Worm (Caenorhabditis elegans) whole organism, L4 larva: ENCODE results near the gene asp-18.

Source experiments
- D1046.2 ChIP-seq: fragments of 200-800 bp; sonication (Bioruptor generic); IDR thresholded peaks from 2 replicates; pipeline ENCODE4 v1.3.6; 2022; ENCODE audit warnings: missing genetic modification characterization, missing compliant biosample characterization
- F10B5.3 ChIP-seq: sonication (generic microtip); optimal IDR thresholded peaks from 2 replicates; lab custom pipeline; 2016; ENCODE audit warnings: mild to moderate bottlenecking, missing genetic modification characterization, missing compliant biosample characterization
- F49E8.2 ChIP-seq: sonication (generic microtip); optimal IDR thresholded peaks from 2 replicates; lab custom pipeline; 2016; ENCODE audit warnings: missing compliant biosample characterization, mild to moderate bottlenecking, missing genetic modification characterization, borderline replicate concordance
- Y105C5A.15 ChIP-seq: fragments of 200-800 bp; sonication (Bioruptor generic); IDR thresholded peaks from 2 replicates; pipeline ENCODE4 v1.3.6; 2022; ENCODE audit warnings: missing genetic modification characterization, missing compliant biosample characterization
- Y48G9A.11 ChIP-seq: fragments of 200-800 bp; sonication (Bioruptor generic); IDR thresholded peaks from 2 replicates; pipeline ENCODE4 v1.3.6; 2022; ENCODE audit warnings: missing genetic modification reagents, missing genetic modification characterization, missing compliant biosample characterization
- ZK546.5 ChIP-seq, 2 experiments: sonication (generic microtip); optimal IDR thresholded peaks; 2 replicates each; lab custom pipeline; 2017; ENCODE audit warnings: missing biosample characterization in 2 of 2, missing genetic modification characterization in 2 of 2
- aha-1 ChIP-seq: fragments of 150-350 bp; peaks from one replicate; lab custom pipeline; 2014; ENCODE audit warnings: missing biosample characterization, missing genetic modification characterization
- aly-2 ChIP-seq: sonication (generic microtip); optimal IDR thresholded peaks from 2 replicates; lab custom pipeline; 2018; ENCODE audit warnings: missing biosample characterization, missing genetic modification characterization
- ceh-32 ChIP-seq: sonication (generic microtip); optimal IDR thresholded peaks from 2 replicates; lab custom pipeline; 2016; ENCODE audit warnings: mild to moderate bottlenecking, missing genetic modification characterization, missing compliant biosample characterization; ENCODE audit not compliant: poor library complexity
- ceh-44 ChIP-seq: fragments of 200-800 bp; sonication (Bioruptor generic); IDR thresholded peaks from 2 replicates; pipeline ENCODE4 v1.3.6; 2022; ENCODE audit warnings: missing genetic modification reagents, missing genetic modification characterization, missing compliant biosample characterization
- ctbp-1 ChIP-seq: fragments of 200-800 bp; sonication (Bioruptor generic); IDR thresholded peaks from 2 replicates; pipeline ENCODE4 v1.3.6; 2022; ENCODE audit warnings: missing genetic modification reagents, missing genetic modification characterization, missing compliant biosample characterization
- dmd-9 ChIP-seq: fragments of 200-800 bp; sonication (Bioruptor generic); IDR thresholded peaks from 2 replicates; pipeline ENCODE4 v1.3.6; 2022; ENCODE audit warnings: missing genetic modification reagents, missing genetic modification characterization, missing compliant biosample characterization
- duxl-1 ChIP-seq: sonication (generic microtip); optimal IDR thresholded peaks from 2 replicates; lab custom pipeline; 2016; ENCODE audit warnings: mild to moderate bottlenecking, missing genetic modification characterization, moderate library complexity, missing compliant biosample characterization; ENCODE audit not compliant: poor library complexity
- dve-1 ChIP-seq: sonication (generic microtip); optimal IDR thresholded peaks from 2 replicates; lab custom pipeline; 2017; ENCODE audit warnings: antibody characterized with exemption, mild to moderate bottlenecking, missing genetic modification characterization, missing compliant biosample characterization; ENCODE audit not compliant: insufficient read depth
- egl-43 ChIP-seq: fragments of 200-800 bp; sonication (Bioruptor generic); IDR thresholded peaks from 2 replicates; pipeline ENCODE4 v1.3.6; 2022; ENCODE audit warnings: missing genetic modification reagents, missing genetic modification characterization, missing compliant biosample characterization
- hlh-11 ChIP-seq: fragments of 200-800 bp; sonication (Bioruptor generic); optimal IDR thresholded peaks from 2 replicates; lab custom pipeline; 2018; ENCODE audit warnings: mild to moderate bottlenecking, missing genetic modification characterization, missing compliant biosample characterization
- hmg-1.1 ChIP-seq: fragments of 200-800 bp; sonication (Bioruptor generic); IDR thresholded peaks from 2 replicates; pipeline ENCODE4 v1.3.6; 2022; ENCODE audit warnings: missing genetic modification reagents, missing genetic modification characterization, missing compliant biosample characterization
- lim-7 ChIP-seq: fragments of 200-800 bp; sonication (Bioruptor generic); IDR thresholded peaks from 2 replicates; pipeline ENCODE4 v1.3.6; 2022; ENCODE audit warnings: missing genetic modification characterization, missing compliant biosample characterization
- lsy-2 ChIP-seq, 2 experiments: fragments of 150-350 bp in 1 of 2; sonication (generic microtip) in 1 of 2; optimal IDR thresholded peaks; 2 replicates each; lab custom pipeline; 2014 to 2017; ENCODE audit warnings: missing biosample characterization in 2 of 2, missing genetic modification characterization in 2 of 2
- madf-5 ChIP-seq, 2 experiments: fragments of 200-800 bp; sonication (Bioruptor generic); IDR thresholded peaks; 2 replicates each; pipeline ENCODE4 v1.3.6; 2022; ENCODE audit warnings: missing compliant biosample characterization in 2 of 2, missing genetic modification characterization in 2 of 2
- madf-9 ChIP-seq: fragments of 200-800 bp; sonication (Bioruptor generic); conservative IDR thresholded peaks from 2 replicates; pipeline ENCODE4 v1.3.6; 2022; ENCODE audit warnings: missing genetic modification reagents, missing genetic modification characterization, missing compliant biosample characterization
- mdl-1 ChIP-seq, 2 experiments: fragments of 150-350 bp in 1 of 2; sonication (generic microtip) in 1 of 2; optimal IDR thresholded peaks; 2 replicates each; lab custom pipeline; 2014 to 2017; ENCODE audit warnings: missing biosample characterization in 2 of 2, missing genetic modification characterization in 2 of 2
- mdt-29 ChIP-seq: fragments of 200-800 bp; sonication (Bioruptor generic); IDR thresholded peaks from 2 replicates; pipeline ENCODE4 v1.3.6; 2022; ENCODE audit warnings: missing genetic modification reagents, missing genetic modification characterization, missing compliant biosample characterization
- mep-1 ChIP-seq: fragments of 150-350 bp; sonication (generic microtip); optimal IDR thresholded peaks from 3 replicates; lab custom pipeline; 2014; ENCODE audit warnings: missing biosample characterization, missing genetic modification characterization
- nhr-237 ChIP-seq: sonication (generic microtip); optimal IDR thresholded peaks from 2 replicates; lab custom pipeline; 2017; ENCODE audit warnings: missing biosample characterization, missing genetic modification characterization
- nhr-42 ChIP-seq: fragments of 200-800 bp; sonication (Bioruptor generic); IDR thresholded peaks from 2 replicates; pipeline ENCODE4 v1.3.6; 2022; ENCODE audit warnings: missing genetic modification characterization, missing compliant biosample characterization
- sdz-12 ChIP-seq: fragments of 200-800 bp; sonication (Bioruptor generic); optimal IDR thresholded peaks from 2 replicates; lab custom pipeline; 2018; ENCODE audit warnings: mild to moderate bottlenecking, missing genetic modification characterization, missing compliant biosample characterization
- set-16 ChIP-seq: fragments of 200-800 bp; sonication (Bioruptor generic); IDR thresholded peaks from 2 replicates; pipeline ENCODE4 v1.3.6; 2022; ENCODE audit warnings: missing genetic modification reagents, missing genetic modification characterization, missing compliant biosample characterization
- spr-3 ChIP-seq: fragments of 200-800 bp; sonication (Bioruptor generic); optimal IDR thresholded peaks from 2 replicates; lab custom pipeline; 2018; ENCODE audit warnings: mild to moderate bottlenecking, missing genetic modification characterization, missing compliant biosample characterization
- unc-39 ChIP-seq: sonication (generic microtip); optimal IDR thresholded peaks from 2 replicates; lab custom pipeline; 2017; ENCODE audit warnings: missing biosample characterization, missing genetic modification characterization
- unc-62 ChIP-seq, 3 experiments: fragments of 150-350 bp in 1 of 3; sonication (generic microtip); optimal IDR thresholded peaks in 2 of 3; peaks in 1 of 3; 1 replicate in 1 of 3; 2 replicates in 2 of 3; lab custom pipeline; 2014 to 2017; ENCODE audit warnings: missing biosample characterization in 3 of 3, missing genetic modification characterization in 3 of 3, missing genetic modification reagents in 3 of 3, missing genotype in 1 of 3
- ztf-7 ChIP-seq: fragments of 150-350 bp; optimal IDR thresholded peaks from 2 replicates; lab custom pipeline; 2014; ENCODE audit warnings: missing biosample characterization, missing genetic modification characterization

The asp-18 gene

ce11 chrV:18734381-18734780 is 2.9 kb upstream of the asp-18 start, which contains the start of gene scl-20:
Gene scl-20 (minus strand): TSS chrV:18734481.
- TF ChIP-seq Y105C5A.15 (no peak), F10B5.3 (tag; lab: Kevin White, UChicago) (no peak), spr-3 (GFP tag; lab: Kevin White, UChicago) (no peak), lim-7 (GFP tag; lab: Robert Waterston, UW) (no peak), mep-1 (tag; lab: Kevin White, UChicago) (no peak)
- TF ChIP-seq, all 104 proteins: peak for 0

- TF ChIP-seq egl-43 (GFP tag; lab: Robert Waterston, UW) (no peak), Y48G9A.11 (GFP tag; lab: Robert Waterston, UW) (no peak), ceh-44 (GFP tag; lab: Robert Waterston, UW) (no peak), hlh-11 (tag; lab: Kevin White, UChicago) (no peak), mdt-29 (GFP tag; lab: Robert Waterston, UW) (no peak), ceh-32 (tag; lab: Kevin White, UChicago) (no peak), F49E8.2 (tag; lab: Kevin White, UChicago) (no peak)
- TF ChIP-seq, all 104 proteins: peak for 0
Observed at ce11 chrV:18733942-18734341, 2.5 kb upstream of the asp-18 start.

- TF ChIP-seq set-16 (GFP tag; lab: Robert Waterston, UW) = peak; percentile 62
- no peak for TF ChIP-seq duxl-1 (tag; lab: Kevin White, UChicago)
- no peak for TF ChIP-seq F49E8.2 (tag; lab: Kevin White, UChicago)
Observed at ce11 chrV:18729324-18729924, 2.1 kb downstream of the asp-18 start, which contains the start of gene asp-19. Gene asp-19 (minus strand): TSS chrV:18729374.

- TF ChIP-seq aha-1 (tag; lab: Kevin White, UChicago) = no peak
- TF ChIP-seq madf-9 (GFP tag; lab: Robert Waterston, UW) = no peak
- no peak for TF ChIP-seq hmg-1.1 (GFP tag; lab: Robert Waterston, UW)
- TF ChIP-seq Y48G9A.11 (GFP tag; lab: Robert Waterston, UW) = no peak
- no peak for TF ChIP-seq ctbp-1
- no peak for TF ChIP-seq madf-5 (GFP tag; IDR thresholded peaks at IDR 0.05; lab: Robert Waterston, UW)
- TF ChIP-seq unc-62 (GFP tag; optimal IDR thresholded peaks at IDR 0.05 in 1 of 2; lab: Kevin White, UChicago) = no peak
- TF ChIP-seq unc-62 (tag; optimal IDR thresholded peaks at IDR 0.05; lab: Kevin White, UChicago) = no peak
- no peak for TF ChIP-seq nhr-237 (tag; lab: Kevin White, UChicago)
- no peak for TF ChIP-seq mdl-1 (tag; optimal IDR thresholded peaks at IDR 0.05; lab: Kevin White, UChicago)
- no peak for TF ChIP-seq nhr-42
- TF ChIP-seq unc-39 (tag; lab: Kevin White, UChicago) = no peak
- no peak for TF ChIP-seq sdz-12 (GFP tag; lab: Kevin White, UChicago)
- no peak for TF ChIP-seq lsy-2 (tag; optimal IDR thresholded peaks at IDR 0.05; lab: Kevin White, UChicago)
- no peak for TF ChIP-seq ztf-7 (tag; lab: Kevin White, UChicago)
- TF ChIP-seq, all 104 proteins: peak for 0
Observed at ce11 chrV:18725858-18726257, 5.6 kb downstream of the asp-18 start.

ce11 chrV:18724810-18725209 is 6.7 kb downstream of the asp-18 start:
- 0 out of 2 replicates have a peak, but pooled peaks have one; percentile 22 for TF ChIP-seq Y48G9A.11 (GFP tag; lab: Robert Waterston, UW)
- peak; percentile 45; the same call in 1 of the 2 replicates for TF ChIP-seq set-16 (GFP tag; lab: Robert Waterston, UW)
- TF ChIP-seq D1046.2 (GFP tag; lab: Robert Waterston, UW) = peak; percentile 90
- TF ChIP-seq dmd-9 = peak; percentile 68

ce11 chrV:18724076-18724475 is 7.4 kb downstream of the asp-18 start:
- no peak for TF ChIP-seq dve-1 (tag; lab: Kevin White, UChicago)
- TF ChIP-seq aly-2 (tag; lab: Kevin White, UChicago) = no peak
- peak; percentile 54 for TF ChIP-seq aha-1 (tag; lab: Kevin White, UChicago)
- TF ChIP-seq ZK546.5 (tag; optimal IDR thresholded peaks at IDR 0.05; lab: Kevin White, UChicago) = peak in 1 of 2 experiments; percentile 4
